Worm (Caenorhabditis elegans): ENCODE data around the gene ttr-32.

- TF ChIP-seq pqm-1 (tag; optimal IDR thresholded peaks at IDR 0.05) (no peak), lin-11 (tag; optimal IDR thresholded peaks at IDR 0.05) (no peak), ets-4 (tag; optimal IDR thresholded peaks at IDR 0.05) (no peak), ztf-16 (tag; optimal IDR thresholded peaks at IDR 0.05) (no peak), pax-1 (tag; optimal IDR thresholded peaks at IDR 0.05) (no peak)
Measured at ce11 chrIII:7561872-7562271, 4.3 kb upstream of the ttr-32 start, which contains the start of gene lgc-12.

All from whole organism, late embryonic.